Worm (Caenorhabditis elegans) whole organism, mixed stage, embryonic: ENCODE results near the gene F10G7.12.

Experiments
- M03D4.4 ChIP-seq: sonication (generic microtip); optimal IDR thresholded peaks from 2 replicates; lab custom pipeline; 2017; ENCODE audit warnings: mild to moderate bottlenecking, missing genetic modification characterization, missing compliant biosample characterization
- blmp-1 ChIP-seq: fragments of 150-350 bp; optimal IDR thresholded peaks from 2 replicates; lab custom pipeline; 2014; ENCODE audit warnings: missing biosample characterization, missing genetic modification characterization
- ces-1 ChIP-seq: fragments of 150-350 bp; optimal IDR thresholded peaks from 2 replicates; lab custom pipeline; 2014; ENCODE audit warnings: missing biosample characterization, missing genetic modification reagents, missing genetic modification characterization
- elt-1 ChIP-seq: sonication (generic microtip); optimal IDR thresholded peaks from 2 replicates; lab custom pipeline; 2017; ENCODE audit warnings: missing genetic modification characterization, mild to moderate bottlenecking, missing compliant biosample characterization, antibody characterized with exemption, moderate library complexity, borderline replicate concordance; ENCODE audit not compliant: insufficient read depth
- lsy-2 ChIP-seq: fragments of 150-350 bp; optimal IDR thresholded peaks from 2 replicates; lab custom pipeline; 2014; ENCODE audit warnings: missing biosample characterization, missing genetic modification characterization
- nhr-28 ChIP-seq: fragments of 150-350 bp; optimal IDR thresholded peaks from 2 replicates; lab custom pipeline; 2014; ENCODE audit warnings: missing biosample characterization, missing genetic modification characterization
- pha-4 ChIP-seq: fragments of 150-350 bp; optimal IDR thresholded peaks from 2 replicates; lab custom pipeline; 2018; ENCODE audit warnings: missing biosample characterization, missing genetic modification reagents, missing genetic modification characterization
- sem-2 ChIP-seq: fragments of 200-800 bp; sonication (Bioruptor generic); optimal IDR thresholded peaks from 2 replicates; lab custom pipeline; 2018; ENCODE audit warnings: mild to moderate bottlenecking, missing genetic modification characterization, missing compliant biosample characterization
- sptf-1 ChIP-seq: sonication (generic microtip); optimal IDR thresholded peaks from 2 replicates; lab custom pipeline; 2017; ENCODE audit warnings: mild to moderate bottlenecking, missing genetic modification characterization, moderate library complexity, missing compliant biosample characterization
- unc-62 ChIP-seq: fragments of 150-350 bp; optimal IDR thresholded peaks from 2 replicates; lab custom pipeline; 2014; ENCODE audit warnings: missing biosample characterization, missing genetic modification reagents, missing genetic modification characterization
- ztf-11 ChIP-seq: fragments of 150-350 bp; optimal IDR thresholded peaks from 2 replicates; lab custom pipeline; 2014; ENCODE audit warnings: missing biosample characterization, missing genetic modification characterization

DNA sequence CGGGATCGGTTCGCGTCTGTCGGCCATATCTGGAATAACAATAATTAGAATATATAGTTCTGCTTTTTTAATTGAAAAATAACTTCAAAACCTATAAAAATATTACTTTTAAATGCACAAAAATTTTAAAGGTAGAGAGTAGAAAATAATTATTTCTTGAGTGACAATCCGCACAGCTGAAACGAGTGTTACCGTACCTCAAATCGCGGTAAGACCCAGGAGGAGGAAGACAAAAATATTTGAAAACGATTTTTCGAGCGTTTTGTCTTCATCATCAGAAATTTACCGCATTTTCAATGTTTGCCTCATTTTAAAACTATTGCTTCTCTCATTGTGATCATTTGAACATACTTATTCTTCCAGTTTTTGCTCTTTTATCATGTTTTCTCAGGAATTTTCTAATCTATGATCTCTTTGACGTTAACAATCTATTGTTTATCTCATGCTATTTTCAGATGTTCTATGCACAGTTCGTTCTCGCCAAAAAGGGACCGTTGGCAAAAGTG, 8.7 kb downstream of the F10G7.12 start, which contains the start of the genes rpn-5 and scc-1:
- TF ChIP-seq unc-62 (GFP tag; lab: Kevin White, UChicago): peak; percentile 88
- TF ChIP-seq elt-1 (tag; lab: Kevin White, UChicago): no peak
- TF ChIP-seq pha-4 (tag; lab: Kevin White, UChicago): peak; percentile 85
- no peak for TF ChIP-seq ztf-11 (tag; lab: Kevin White, UChicago)
- TF ChIP-seq sptf-1: peak; percentile 8
- peak; percentile 80 for TF ChIP-seq ces-1 (GFP tag; lab: Kevin White, UChicago)
- TF ChIP-seq lsy-2: peak; percentile 99
- no peak for TF ChIP-seq blmp-1 (tag; lab: Kevin White, UChicago)
- TF ChIP-seq nhr-28 (tag; lab: Kevin White, UChicago): no peak
- no peak for TF ChIP-seq M03D4.4 (tag; lab: Kevin White, UChicago)
- no peak for TF ChIP-seq sem-2 (GFP tag; lab: Kevin White, UChicago)
